Worm (Caenorhabditis elegans) whole organism, L1 larva: ENCODE data around the gene fbxb-87.

ENCODE experiments used
- jun-1 ChIP-seq: fragments of 150-350 bp; optimal IDR thresholded peaks from 2 replicates; lab custom pipeline; 2014; ENCODE audit warnings: missing biosample characterization, missing genetic modification reagents, missing genetic modification characterization
- sptf-1 ChIP-seq: fragments of 150-350 bp; optimal IDR thresholded peaks from 2 replicates; lab custom pipeline; 2014; ENCODE audit warnings: missing biosample characterization, missing genetic modification characterization
- unc-62 ChIP-seq: fragments of 150-350 bp; optimal IDR thresholded peaks from 2 replicates; lab custom pipeline; 2014; ENCODE audit warnings: missing biosample characterization, missing genetic modification reagents, missing genetic modification characterization

DNA sequence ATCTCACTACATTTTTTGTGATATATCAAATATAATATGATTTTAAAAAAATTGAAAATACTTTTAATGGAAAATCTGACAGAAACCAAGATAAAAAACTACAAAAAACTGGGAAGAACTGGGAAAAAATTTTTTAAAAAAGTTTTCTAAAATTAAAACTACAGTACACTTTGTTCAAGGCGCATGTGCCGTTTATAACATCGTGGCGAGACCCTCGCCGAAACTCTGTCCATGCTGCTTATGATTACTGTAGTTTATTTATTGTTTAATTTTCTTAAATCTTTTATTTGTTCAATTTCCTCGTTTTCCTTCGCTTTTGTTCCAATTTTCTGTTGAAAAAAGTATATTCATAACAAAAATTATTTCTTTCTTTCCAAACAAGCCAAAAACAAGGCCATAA lies 12.9 kb upstream of the fbxb-87 start, which contains the start of gene athp-1:
- TF ChIP-seq jun-1 (tag; lab: Kevin White, UChicago), result no peak
- TF ChIP-seq unc-62, result no peak
- TF ChIP-seq sptf-1 (tag; lab: Kevin White, UChicago), result no peak
